Fruit fly (Drosophila melanogaster): ENCODE measurements around the gene CG3618.
A peak's percentile ranks its signal among the peaks of the same experiment; 100 is the strongest.

The CG3618 gene

dm6 chr3L:20809088-20809999 lies 6.5 kb downstream of the CG3618 start, which contains the start of the genes CG3634 and HIPP1 (continued):
- TF ChIP-seq Scr (GFP tag; IDR thresholded peaks at IDR 0.05; ENCODE audit: partially characterized antibody) (peak; percentile 75), Taf1 (GFP tag; IDR thresholded peaks at IDR 0.05) (no peak), Hmr (GFP tag; optimal IDR thresholded peaks at IDR 0.05) (no peak), CG7839 (tag; optimal IDR thresholded peaks at IDR 0.05) (no peak), Nf-YB (GFP tag; optimal IDR thresholded peaks at IDR 0.05) (peak; percentile 36), Xrp1 (GFP tag; IDR thresholded peaks at IDR 0.05) (peak; percentile 22; the same call in 1 of the 2 replicates), HLH3B (GFP tag; IDR thresholded peaks at IDR 0.05) (no peak), CG2120 (GFP tag; optimal IDR thresholded peaks at IDR 0.05) (peak; percentile 36), grau (tag; optimal IDR thresholded peaks at IDR 0.05) (no peak), Vsx1 (GFP tag; optimal IDR thresholded peaks at IDR 0.05) (no peak), Lhr (GFP tag; optimal IDR thresholded peaks at IDR 0.05) (peak; percentile 51), CG14667 (GFP tag; IDR thresholded peaks at IDR 0.05) (no peak), HLHmδ (GFP tag; optimal IDR thresholded peaks at IDR 0.05) (no peak), CG6254 (GFP tag; optimal IDR thresholded peaks at IDR 0.05) (no peak), her (GFP tag; optimal IDR thresholded peaks at IDR 0.05) (no peak), jigr1 (GFP tag; IDR thresholded peaks at IDR 0.05) (no peak), Ada2b (GFP tag; IDR thresholded peaks at IDR 0.05) (no peak), Spps (tag; optimal IDR thresholded peaks at IDR 0.05) (no peak), tx (GFP tag; optimal IDR thresholded peaks at IDR 0.05) (no peak), Kr (GFP tag; optimal IDR thresholded peaks at IDR 0.05) (no peak), MESR4 (GFP tag; optimal IDR thresholded peaks at IDR 0.05) (peak; percentile 90), Nf-YA (GFP tag; IDR thresholded peaks at IDR 0.05) (no peak), hb (GFP tag; IDR thresholded peaks at IDR 0.05; ENCODE audit: partially characterized antibody) (no peak), onecut (GFP tag; IDR thresholded peaks at IDR 0.05) (no peak), schlank (tag; optimal IDR thresholded peaks at IDR 0.05) (no peak), crc (GFP tag; optimal IDR thresholded peaks at IDR 0.05) (no peak), phol (tag; optimal IDR thresholded peaks at IDR 0.05) (peak; percentile 97), CG10209 (GFP tag; optimal IDR thresholded peaks at IDR 0.05) (no peak), CG12155 (GFP tag; optimal IDR thresholded peaks at IDR 0.05) (peak; percentile 8), CrebB (tag; optimal IDR thresholded peaks at IDR 0.05) (no peak), C15 (GFP tag; IDR thresholded peaks at IDR 0.05) (no peak), usp (GFP tag; optimal IDR thresholded peaks at IDR 0.05) (no peak), bowl (GFP tag; IDR thresholded peaks at IDR 0.05) (no peak), Hand (GFP tag; optimal IDR thresholded peaks at IDR 0.05) (no peak), inv (GFP tag; IDR thresholded peaks at IDR 0.05; ENCODE audit: partially characterized antibody) (peak; percentile 56), CG7357 (GFP tag; IDR thresholded peaks at IDR 0.05) (no peak), bcd (GFP tag; optimal IDR thresholded peaks at IDR 0.05) (no peak), CG11695 (GFP tag; IDR thresholded peaks at IDR 0.05) (no peak), scrt (GFP tag; optimal IDR thresholded peaks at IDR 0.05) (no peak), CG7271 (tag; optimal IDR thresholded peaks at IDR 0.05) (no peak), dm (GFP tag; optimal IDR thresholded peaks at IDR 0.05) (no peak), CG2712 (tag; optimal IDR thresholded peaks at IDR 0.05) (peak; percentile 50), ab (GFP tag; optimal IDR thresholded peaks at IDR 0.05) (no peak), NC2β (GFP tag; optimal IDR thresholded peaks at IDR 0.05) (no peak), zfh2 (GFP tag; optimal IDR thresholded peaks at IDR 0.05) (no peak), CG9727 (GFP tag; optimal IDR thresholded peaks at IDR 0.05) (peak; percentile 17), CG43689 (GFP tag; IDR thresholded peaks at IDR 0.05) (no peak), CG9215 (GFP tag; IDR thresholded peaks at IDR 0.05) (no peak), CG6813 (GFP tag; optimal IDR thresholded peaks at IDR 0.05) (no peak)

Data from whole organism, embryonic.